Fruit fly (Drosophila melanogaster): Measurements from ENCODE around the gene CHMP2B.

CHMP2B gene

dm6 chr3L:5139312-5139711 is at the start of gene CHMP2B, which contains the start of gene Tcs5:
CHMP2B (plus strand) TSS chr3L:5139619.
Tcs5 (minus strand) TSS chr3L:5139395.
- TF ChIP-seq Sox102F (GFP tag; optimal IDR thresholded peaks at IDR 0.05) (peak; percentile 100), CG18619 (GFP tag; optimal IDR thresholded peaks at IDR 0.05) (peak; percentile 100), CG11085 (GFP tag; IDR thresholded peaks at IDR 0.05) (peak; percentile 100), CG15073 (GFP tag; optimal IDR thresholded peaks at IDR 0.05) (peak; percentile 95), CG8089 (GFP tag; optimal IDR thresholded peaks at IDR 0.05) (peak; percentile 99), Spps (tag; optimal IDR thresholded peaks at IDR 0.05) (peak; percentile 99), MTF-1 (GFP tag; optimal IDR thresholded peaks at IDR 0.05; ENCODE audit: borderline replicate concordance) (peak; percentile 99), bcd (GFP tag; optimal IDR thresholded peaks at IDR 0.05) (peak; percentile 100), en (GFP tag; optimal IDR thresholded peaks at IDR 0.05) (peak; percentile 99), CoRest (tag; optimal IDR thresholded peaks at IDR 0.05) (peak; percentile 100), so (GFP tag; IDR thresholded peaks at IDR 0.05) (peak; percentile 100), Ets65A (GFP tag) (peak; percentile 99), cad (GFP tag; optimal IDR thresholded peaks at IDR 0.05) (no peak), gfzf (GFP tag; optimal IDR thresholded peaks at IDR 0.05) (peak; percentile 44), grn (GFP tag; optimal IDR thresholded peaks at IDR 0.05) (peak; percentile 95), Aef1 (GFP tag; IDR thresholded peaks at IDR 0.05) (peak; percentile 100), CG2712 (tag; optimal IDR thresholded peaks at IDR 0.05) (peak; percentile 98), CG14860 (GFP tag; IDR thresholded peaks at IDR 0.05; ENCODE audit: partially characterized antibody) (no peak), crol (GFP tag; IDR thresholded peaks at IDR 0.05) (peak; percentile 94), CG15696 (tag; optimal IDR thresholded peaks at IDR 0.05) (peak; percentile 100), CG18262 (tag; optimal IDR thresholded peaks at IDR 0.05) (peak; percentile 97), Nf-YA (GFP tag; IDR thresholded peaks at IDR 0.05) (peak; percentile 99), dmrt99B (tag; optimal IDR thresholded peaks at IDR 0.05) (peak; percentile 99), CG7987 (GFP tag; optimal IDR thresholded peaks at IDR 0.05) (peak; percentile 99), az2 (GFP tag; optimal IDR thresholded peaks at IDR 0.05) (peak; percentile 100), vvl (GFP tag; IDR thresholded peaks at IDR 0.05) (peak; percentile 100), slbo (GFP tag; IDR thresholded peaks at IDR 0.05) (peak; percentile 100), Gug (GFP tag; IDR thresholded peaks at IDR 0.05) (peak; percentile 100), H15 (GFP tag; IDR thresholded peaks at IDR 0.05) (peak; percentile 100), Poxn (GFP tag; IDR thresholded peaks at IDR 0.05) (peak; percentile 100), CG14710 (tag; optimal IDR thresholded peaks at IDR 0.05) (peak; percentile 99), sr (GFP tag; IDR thresholded peaks at IDR 0.05) (peak; percentile 100), mld (GFP tag; IDR thresholded peaks at IDR 0.05; ENCODE audit: partially characterized antibody) (no peak), pfk (GFP tag; optimal IDR thresholded peaks at IDR 0.05) (peak; percentile 80), Mes4 (GFP tag; optimal IDR thresholded peaks at IDR 0.05) (peak; percentile 99), NC2β (GFP tag; optimal IDR thresholded peaks at IDR 0.05) (peak; percentile 99), HLH4C (GFP tag; IDR thresholded peaks at IDR 0.05; ENCODE audit: partially characterized antibody) (no peak), CG17359 (tag; optimal IDR thresholded peaks at IDR 0.05) (peak; percentile 100), ems (GFP tag; optimal IDR thresholded peaks at IDR 0.05) (peak; percentile 97), Dref (GFP tag; IDR thresholded peaks at IDR 0.05) (peak; percentile 61), odd (GFP tag; optimal IDR thresholded peaks at IDR 0.05) (peak; percentile 99), ash1 (GFP tag; optimal IDR thresholded peaks at IDR 0.05) (peak; percentile 97), Camta (GFP tag; optimal IDR thresholded peaks at IDR 0.05) (peak; percentile 100), chinmo (GFP tag; IDR thresholded peaks at IDR 0.05; ENCODE audit: partially characterized antibody) (0 out of 4 replicates have a peak, but pooled peaks have one; percentile 52), bsh (GFP tag; optimal IDR thresholded peaks at IDR 0.05) (peak; percentile 99 to 100), Sox100B (GFP tag; optimal IDR thresholded peaks at IDR 0.05) (peak; percentile 98), CG32772 (GFP tag; IDR thresholded peaks at IDR 0.05) (peak; percentile 100), ind (GFP tag; optimal IDR thresholded peaks at IDR 0.05) (peak; percentile 100), CG13287 (GFP tag; IDR thresholded peaks at IDR 0.05; ENCODE audit: partially characterized antibody) (peak; percentile 47; the same call in 1 of the 2 replicates), corto (GFP tag; optimal IDR thresholded peaks at IDR 0.05) (peak; percentile 99), CG32767 (GFP tag; IDR thresholded peaks at IDR 0.05) (peak; percentile 100)

Measured in whole organism, embryonic.